Fruit fly (Drosophila melanogaster): ENCODE data around the gene CG10337.
A peak's percentile ranks its signal among the peaks of the same experiment; 100 is the strongest.

Gene CG10337

DNA sequence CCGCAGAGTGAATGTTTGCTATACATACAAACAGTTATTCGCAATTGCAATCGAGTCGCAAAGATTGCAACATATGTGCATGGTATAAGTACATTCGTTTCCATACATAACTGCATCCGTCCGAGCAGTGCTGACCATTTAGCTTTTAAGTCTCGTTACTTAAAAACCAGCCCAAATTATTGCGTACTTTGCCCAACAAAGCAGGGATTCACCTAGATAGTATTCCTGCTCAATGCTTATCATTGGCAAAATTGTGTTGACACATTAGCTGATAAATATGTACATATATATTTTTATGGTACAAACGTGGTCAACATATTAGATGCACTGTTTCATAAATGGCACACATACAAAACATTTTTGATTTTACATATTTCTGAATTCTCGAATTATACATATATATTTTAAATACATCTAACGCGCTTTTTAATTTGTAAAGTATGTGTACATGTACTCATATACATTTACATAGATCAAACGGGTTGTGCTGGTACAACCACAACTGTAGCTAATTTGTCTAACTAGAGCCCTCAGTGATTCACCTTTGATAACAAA, 3.7 kb downstream of the CG10337 start:
- TF ChIP-seq CG9705 (GFP tag; optimal IDR thresholded peaks at IDR 0.05) (no peak), OdsH (GFP tag; optimal IDR thresholded peaks at IDR 0.05) (no peak), tai (GFP tag; optimal IDR thresholded peaks at IDR 0.05) (no peak), Myc (optimal IDR thresholded peaks at IDR 0.05) (peak; percentile 16), h (GFP tag; optimal IDR thresholded peaks at IDR 0.05) (peak; percentile 19), brk (GFP tag; optimal IDR thresholded peaks at IDR 0.05) (peak; percentile 57), Rel (GFP tag; optimal IDR thresholded peaks at IDR 0.05) (no peak), Rel (tag; optimal IDR thresholded peaks at IDR 0.05) (peak; percentile 96), sage (GFP tag; optimal IDR thresholded peaks at IDR 0.05) (no peak), Hnf4 (GFP tag; optimal IDR thresholded peaks at IDR 0.05) (peak; percentile 14), N (GFP tag; optimal IDR thresholded peaks at IDR 0.05) (no peak), Hr83 (GFP tag; optimal IDR thresholded peaks at IDR 0.05; ENCODE audit: poor library complexity, severe bottlenecking) (no peak), br (GFP tag; optimal IDR thresholded peaks at IDR 0.05) (no peak)

DNA sequence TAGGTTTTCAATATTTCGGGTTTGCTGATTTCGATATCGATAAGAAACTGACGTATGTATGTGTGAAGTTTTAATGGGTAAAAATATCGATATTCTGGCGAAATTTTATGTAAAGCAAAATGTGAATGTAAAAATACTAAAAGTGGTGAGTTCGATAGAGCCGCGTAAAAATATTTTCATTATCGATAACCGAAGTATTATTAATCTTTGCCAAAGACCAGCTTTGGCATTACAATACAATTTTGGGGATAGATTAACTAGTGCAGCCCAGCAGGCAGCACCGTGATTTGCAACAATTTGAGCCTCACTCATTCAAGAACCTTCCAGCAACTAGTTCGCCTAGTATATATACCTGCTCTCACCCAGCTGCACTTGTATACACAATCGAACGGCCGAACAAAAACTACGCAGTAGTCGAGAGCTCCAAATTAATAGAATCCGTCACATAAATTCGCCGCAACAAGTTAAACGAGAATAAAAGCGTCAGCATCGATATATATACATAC, 4.4 kb downstream of the CG10337 start:
- TF ChIP-seq rgr (GFP tag; optimal IDR thresholded peaks at IDR 0.05) (no peak), N (GFP tag; optimal IDR thresholded peaks at IDR 0.05) (no peak), CrebA (GFP tag; optimal IDR thresholded peaks at IDR 0.05; ENCODE audit: borderline replicate concordance) (no peak), HLH106 (tag; optimal IDR thresholded peaks at IDR 0.05) (no peak), Rel (GFP tag; optimal IDR thresholded peaks at IDR 0.05) (no peak), Rel (tag; optimal IDR thresholded peaks at IDR 0.05) (no peak), psq (GFP tag; optimal IDR thresholded peaks at IDR 0.05) (no peak), Mio (GFP tag; optimal IDR thresholded peaks at IDR 0.05) (no peak), Sp1 (GFP tag; optimal IDR thresholded peaks at IDR 0.05) (peak; percentile 8), Dif (GFP tag; optimal IDR thresholded peaks at IDR 0.05; ENCODE audit: partially characterized antibody) (peak; percentile 14), dsf (GFP tag; optimal IDR thresholded peaks at IDR 0.05; ENCODE audit: borderline replicate concordance) (no peak), Hr78 (GFP tag; optimal IDR thresholded peaks at IDR 0.05) (no peak), Hr83 (GFP tag; optimal IDR thresholded peaks at IDR 0.05; ENCODE audit: poor library complexity, severe bottlenecking) (no peak), brk (GFP tag; optimal IDR thresholded peaks at IDR 0.05) (peak; percentile 61), h (GFP tag; optimal IDR thresholded peaks at IDR 0.05) (no peak), dl (GFP tag; optimal IDR thresholded peaks at IDR 0.05; ENCODE audit: insufficient read depth in 1 of 2, partially characterized antibody in 2 of 2) (no peak)

DNA sequence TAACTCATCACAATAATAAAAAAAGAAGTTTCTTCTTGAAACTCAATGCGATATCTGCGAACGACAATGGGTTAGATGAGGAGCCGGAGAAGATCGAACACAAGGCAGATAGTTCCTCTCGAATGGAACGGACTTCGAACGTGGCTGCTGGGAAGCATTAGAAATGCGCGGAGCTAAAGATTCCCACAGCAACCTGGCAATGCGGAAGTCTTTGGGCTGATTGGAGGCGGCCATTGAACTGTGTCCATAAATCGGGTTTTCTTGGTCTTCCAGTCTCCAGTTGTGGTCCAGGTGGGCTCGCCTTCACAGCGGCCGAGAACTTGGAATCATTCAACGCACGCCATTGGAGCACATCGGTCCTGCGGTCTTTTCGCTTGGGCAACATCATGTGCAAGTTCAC, 6.5 kb downstream of the CG10337 start, which contains the start of gene CG13081:
Gene CG13081 (plus strand): TSS at position 301 of the 400 bp plus-strand sequence.
- no peak for TF ChIP-seq fru (GFP tag; optimal IDR thresholded peaks at IDR 0.05)
- no peak for TF ChIP-seq rgr (GFP tag; optimal IDR thresholded peaks at IDR 0.05)
- TF ChIP-seq h (GFP tag; optimal IDR thresholded peaks at IDR 0.05), result no peak
- TF ChIP-seq dmrt93B (GFP tag; optimal IDR thresholded peaks at IDR 0.05), result no peak
- no peak for TF ChIP-seq tai (GFP tag; optimal IDR thresholded peaks at IDR 0.05)
- TF ChIP-seq sage (GFP tag; optimal IDR thresholded peaks at IDR 0.05), result no peak
- TF ChIP-seq Jra (GFP tag; optimal IDR thresholded peaks at IDR 0.05), result no peak
- TF ChIP-seq dl (GFP tag; optimal IDR thresholded peaks at IDR 0.05; ENCODE audit: insufficient read depth in 1 of 2, partially characterized antibody in 2 of 2), result no peak
- TF ChIP-seq CG32264 (GFP tag; optimal IDR thresholded peaks at IDR 0.05), result no peak
- no peak for TF ChIP-seq psq (GFP tag; optimal IDR thresholded peaks at IDR 0.05)
- TF ChIP-seq br (GFP tag; optimal IDR thresholded peaks at IDR 0.05), result no peak
- TF ChIP-seq OdsH (GFP tag; optimal IDR thresholded peaks at IDR 0.05), result no peak
- TF ChIP-seq sv (GFP tag; optimal IDR thresholded peaks at IDR 0.05), result no peak

DNA sequence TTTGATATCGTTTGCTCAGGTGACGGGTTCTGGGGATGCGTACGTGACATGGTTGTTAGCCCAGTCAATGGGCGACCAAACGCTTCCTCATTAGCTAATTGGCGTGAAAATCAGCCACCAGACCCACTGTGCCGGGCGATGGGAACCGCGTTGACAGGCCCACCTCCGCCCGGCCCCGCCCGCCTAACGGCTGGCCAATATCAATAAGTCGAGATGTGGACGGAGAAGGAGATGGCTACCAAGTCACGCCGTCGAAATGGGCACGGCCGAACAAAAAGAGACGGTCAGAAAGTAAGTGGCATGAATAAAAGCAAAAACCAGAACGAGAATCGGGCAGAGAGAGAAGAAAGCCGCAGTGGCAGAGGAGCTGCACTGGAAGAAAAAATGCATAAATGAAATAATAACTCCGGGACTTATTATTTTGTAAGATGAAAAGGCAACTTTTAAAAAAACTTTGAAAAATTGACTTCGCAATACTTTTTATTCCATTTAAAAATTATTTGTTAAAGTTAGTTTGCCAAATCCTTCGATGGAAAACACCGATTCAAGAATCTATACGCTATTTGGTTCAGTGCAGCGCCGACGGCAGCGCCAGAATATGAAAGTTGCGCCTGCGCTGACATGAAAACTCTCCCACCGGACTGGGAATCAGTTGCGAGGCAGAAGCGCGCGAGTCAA, 8.8 kb downstream of the CG10337 start, which contains the start of gene CG13082:
Gene CG13082 (plus strand): TSS at position 647 of the 678 bp plus-strand sequence.
- TF ChIP-seq OdsH (GFP tag; optimal IDR thresholded peaks at IDR 0.05) (peak; percentile 82), sage (GFP tag; optimal IDR thresholded peaks at IDR 0.05) (peak; percentile 29), Hr78 (GFP tag; optimal IDR thresholded peaks at IDR 0.05) (no peak), Abd-B (GFP tag; optimal IDR thresholded peaks at IDR 0.05) (no peak), usp (GFP tag; optimal IDR thresholded peaks at IDR 0.05) (no peak), tai (GFP tag; optimal IDR thresholded peaks at IDR 0.05) (no peak), CG32264 (GFP tag; optimal IDR thresholded peaks at IDR 0.05) (peak; percentile 65), Dif (GFP tag; optimal IDR thresholded peaks at IDR 0.05; ENCODE audit: partially characterized antibody) (no peak), CG9705 (GFP tag; optimal IDR thresholded peaks at IDR 0.05) (peak; percentile 73), sv (GFP tag; optimal IDR thresholded peaks at IDR 0.05) (no peak), psq (GFP tag; optimal IDR thresholded peaks at IDR 0.05) (peak; percentile 88), lola (GFP tag; optimal IDR thresholded peaks at IDR 0.05) (no peak), dl (GFP tag; optimal IDR thresholded peaks at IDR 0.05; ENCODE audit: insufficient read depth in 1 of 2, partially characterized antibody in 2 of 2) (no peak), Hnf4 (GFP tag; optimal IDR thresholded peaks at IDR 0.05) (peak; percentile 80), GATAd (GFP tag; optimal IDR thresholded peaks at IDR 0.05) (no peak), Hr83 (GFP tag; optimal IDR thresholded peaks at IDR 0.05; ENCODE audit: poor library complexity, severe bottlenecking) (peak; percentile 12), fru (GFP tag; optimal IDR thresholded peaks at IDR 0.05) (peak; percentile 91), Rel (GFP tag; optimal IDR thresholded peaks at IDR 0.05) (no peak), Rel (tag; optimal IDR thresholded peaks at IDR 0.05) (peak; percentile 58), Myc (optimal IDR thresholded peaks at IDR 0.05) (no peak), pan (optimal IDR thresholded peaks at IDR 0.05) (no peak), Dfd (GFP tag; optimal IDR thresholded peaks at IDR 0.05) (no peak), br (GFP tag; optimal IDR thresholded peaks at IDR 0.05) (peak; percentile 87), dsf (GFP tag; optimal IDR thresholded peaks at IDR 0.05; ENCODE audit: borderline replicate concordance) (peak; percentile 44), foxo (GFP tag; optimal IDR thresholded peaks at IDR 0.05) (peak in 1 of 2 experiments; percentile 90), rgr (GFP tag; optimal IDR thresholded peaks at IDR 0.05) (peak; percentile 84), woc (GFP tag; optimal IDR thresholded peaks at IDR 0.05) (peak; percentile 74), Mio (GFP tag; optimal IDR thresholded peaks at IDR 0.05) (no peak), jim (GFP tag; optimal IDR thresholded peaks at IDR 0.05) (no peak)
